Worm (Caenorhabditis elegans) whole organism, L2 larva: ENCODE data around the gene zgpa-1.

Source experiments
- alr-1 ChIP-seq: fragments of 150-350 bp; optimal IDR thresholded peaks from 2 replicates; lab custom pipeline; 2014; ENCODE audit warnings: missing biosample characterization, missing genetic modification characterization
- aly-2 ChIP-seq: fragments of 150-350 bp; optimal IDR thresholded peaks from 2 replicates; lab custom pipeline; 2014; ENCODE audit warnings: missing biosample characterization, missing genetic modification characterization
- ceh-16 ChIP-seq: fragments of 150-350 bp; optimal IDR thresholded peaks from 2 replicates; lab custom pipeline; 2014; ENCODE audit warnings: missing biosample characterization, missing genetic modification characterization
- fos-1 ChIP-seq: fragments of 150-350 bp; optimal IDR thresholded peaks from 2 replicates; lab custom pipeline; 2014; ENCODE audit warnings: missing biosample characterization, missing genetic modification characterization
- lin-39 ChIP-seq: fragments of 150-350 bp; optimal IDR thresholded peaks from 2 replicates; lab custom pipeline; 2014; ENCODE audit warnings: missing biosample characterization, missing genetic modification reagents, missing genetic modification characterization
- mab-5 ChIP-seq: fragments of 150-350 bp; optimal IDR thresholded peaks from 2 replicates; lab custom pipeline; 2014; ENCODE audit warnings: missing biosample characterization, missing genetic modification characterization
- nhr-11 ChIP-seq: fragments of 150-350 bp; optimal IDR thresholded peaks from 2 replicates; lab custom pipeline; 2014; ENCODE audit warnings: missing biosample characterization, missing genetic modification characterization
- nhr-237 ChIP-seq: fragments of 150-350 bp; optimal IDR thresholded peaks from 2 replicates; lab custom pipeline; 2014; ENCODE audit warnings: missing biosample characterization, missing genetic modification characterization
- unc-62 ChIP-seq: fragments of 150-350 bp; optimal IDR thresholded peaks from 2 replicates; lab custom pipeline; 2014; ENCODE audit warnings: missing biosample characterization, missing genetic modification reagents, missing genetic modification characterization
- zag-1 ChIP-seq: fragments of 150-350 bp; optimal IDR thresholded peaks from 2 replicates; lab custom pipeline; 2014; ENCODE audit warnings: missing biosample characterization, missing genetic modification characterization
- ztf-11 ChIP-seq: sonication (generic microtip); optimal IDR thresholded peaks from 2 replicates; lab custom pipeline; 2017; ENCODE audit warnings: missing biosample characterization, missing genetic modification characterization

- TF ChIP-seq mab-5, result no peak
- peak; percentile 20 for TF ChIP-seq fos-1 (tag; lab: Kevin White, UChicago)
- no peak for TF ChIP-seq alr-1 (tag; lab: Kevin White, UChicago)
- no peak for TF ChIP-seq lin-39
- no peak for TF ChIP-seq nhr-11 (tag; lab: Kevin White, UChicago)
- TF ChIP-seq aly-2 (tag; lab: Kevin White, UChicago), result no peak
- TF ChIP-seq ztf-11 (tag; lab: Kevin White, UChicago), result no peak
- no peak for TF ChIP-seq ceh-16 (tag; lab: Kevin White, UChicago)
- no peak for TF ChIP-seq unc-62 (GFP tag; lab: Kevin White, UChicago)
- TF ChIP-seq zag-1 (tag; lab: Kevin White, UChicago), result no peak
- no peak for TF ChIP-seq nhr-237 (tag; lab: Kevin White, UChicago)
Measured at ce11 chrIV:7815683-7816183, 3.1 kb upstream of the zgpa-1 start, which contains the start of gene cdgs-1.
